Worm (Caenorhabditis elegans): ENCODE data around the gene bath-23.

Gene bath-23

ce11 chrII:3414383-3414910, 43.3 kb downstream of the bath-23 start, which contains the start of the genes F18A12.7 and F18A12.2:
Gene F18A12.7, minus strand, starts transcription at chrII:3414483.
Gene F18A12.2, plus strand, starts transcription at chrII:3414860.
- TF ChIP-seq ceh-36 (tag; optimal IDR thresholded peaks at IDR 0.05) (no peak), hmbx-1 (tag; optimal IDR thresholded peaks at IDR 0.05) (no peak), tra-4 (tag; optimal IDR thresholded peaks at IDR 0.05) (no peak), ceh-13 (GFP tag; optimal IDR thresholded peaks at IDR 0.05) (no peak), hnd-1 (tag; optimal IDR thresholded peaks at IDR 0.05) (no peak), scrt-1 (GFP tag; IDR thresholded peaks at IDR 0.05) (no peak), aly-1 (tag; optimal IDR thresholded peaks at IDR 0.05) (no peak), flt-1 (GFP tag; IDR thresholded peaks at IDR 0.05) (no peak), pes-1 (GFP tag; IDR thresholded peaks at IDR 0.05) (no peak), hmg-4 (GFP tag; optimal IDR thresholded peaks at IDR 0.05) (no peak), ama-1 (optimal IDR thresholded peaks at IDR 0.05) (no peak), F13C5.2 (tag; optimal IDR thresholded peaks at IDR 0.05) (no peak), tbx-37 (GFP tag; conservative IDR thresholded peaks at IDR 0.05) (no peak), B0310.2 (tag; optimal IDR thresholded peaks at IDR 0.05) (no peak), sea-1 (GFP tag; conservative IDR thresholded peaks at IDR 0.05) (no peak)

- TF ChIP-seq hnd-1 (tag; optimal IDR thresholded peaks at IDR 0.05) (no peak), F13C5.2 (tag; optimal IDR thresholded peaks at IDR 0.05) (no peak), sea-1 (GFP tag; conservative IDR thresholded peaks at IDR 0.05) (no peak), flt-1 (GFP tag; IDR thresholded peaks at IDR 0.05) (no peak), ama-1 (optimal IDR thresholded peaks at IDR 0.05) (no peak), hmg-4 (GFP tag; optimal IDR thresholded peaks at IDR 0.05) (no peak), tbx-11 (GFP tag; IDR thresholded peaks at IDR 0.05) (no peak), tra-4 (tag; optimal IDR thresholded peaks at IDR 0.05) (no peak), ceh-13 (GFP tag; optimal IDR thresholded peaks at IDR 0.05) (no peak), aly-1 (tag; optimal IDR thresholded peaks at IDR 0.05) (no peak), ceh-36 (tag; optimal IDR thresholded peaks at IDR 0.05) (no peak), tbx-37 (GFP tag; conservative IDR thresholded peaks at IDR 0.05) (no peak), scrt-1 (GFP tag; IDR thresholded peaks at IDR 0.05) (no peak), ets-7 (tag; optimal IDR thresholded peaks at IDR 0.05) (no peak), B0310.2 (tag; optimal IDR thresholded peaks at IDR 0.05) (no peak), hmbx-1 (tag; optimal IDR thresholded peaks at IDR 0.05) (no peak), pes-1 (GFP tag; IDR thresholded peaks at IDR 0.05) (no peak)
These were observed 45.4 kb downstream of the bath-23 start, which contains the start of gene nep-6 for ce11 chrII:3416528-3416927. Gene nep-6, plus strand, starts transcription at chrII:3416828.
